Worm (Caenorhabditis elegans) whole organism, L2 larva: ENCODE data around the gene F30H5.5.

ENCODE experiments used
- C34F6.9 ChIP-seq: fragments of 150-350 bp; optimal IDR thresholded peaks from 2 replicates; lab custom pipeline; 2014; ENCODE audit warnings: missing biosample characterization, missing genetic modification characterization
- F13H6.1 ChIP-seq: sonication (generic microtip); optimal IDR thresholded peaks from 2 replicates; lab custom pipeline; 2016; ENCODE audit warnings: missing genetic modification characterization, missing compliant biosample characterization
- Y55F3AM.14 ChIP-seq: fragments of 200-800 bp; sonication (Bioruptor generic); optimal IDR thresholded peaks from 2 replicates; lab custom pipeline; 2018; ENCODE audit warnings: mild to moderate bottlenecking, missing genetic modification characterization, missing compliant biosample characterization
- alr-1 ChIP-seq: fragments of 150-350 bp; optimal IDR thresholded peaks from 2 replicates; lab custom pipeline; 2014; ENCODE audit warnings: missing biosample characterization, missing genetic modification characterization
- ama-1 ChIP-seq: fragments of 150-350 bp; optimal IDR thresholded peaks from 2 replicates; lab custom pipeline; 2018; ENCODE audit warnings: inconsistent platforms
- blmp-1 ChIP-seq: sonication (generic microtip); optimal IDR thresholded peaks from 2 replicates; lab custom pipeline; 2017; ENCODE audit warnings: missing genetic modification characterization, mild to moderate bottlenecking, missing compliant biosample characterization, antibody characterized with exemption, moderate library complexity; ENCODE audit not compliant: insufficient read depth
- ceh-16 ChIP-seq: fragments of 150-350 bp; optimal IDR thresholded peaks from 2 replicates; lab custom pipeline; 2014; ENCODE audit warnings: missing biosample characterization, missing genetic modification characterization
- ceh-82 ChIP-seq: fragments of 150-350 bp; optimal IDR thresholded peaks from 2 replicates; lab custom pipeline; 2014; ENCODE audit warnings: missing biosample characterization, missing genetic modification characterization
- crh-2 ChIP-seq: sonication (generic microtip); optimal IDR thresholded peaks from 2 replicates; lab custom pipeline; 2017; ENCODE audit warnings: missing biosample characterization, missing genetic modification characterization
- egl-27 ChIP-seq: sonication (generic microtip); optimal IDR thresholded peaks from 3 replicates; lab custom pipeline; 2017; ENCODE audit warnings: missing biosample characterization, missing genetic modification reagents, missing genetic modification characterization
- elt-1 ChIP-seq: fragments of 150-350 bp; optimal IDR thresholded peaks from 2 replicates; lab custom pipeline; 2014; ENCODE audit warnings: missing biosample characterization, missing genetic modification characterization
- fos-1 ChIP-seq: fragments of 150-350 bp; optimal IDR thresholded peaks from 2 replicates; lab custom pipeline; 2014; ENCODE audit warnings: missing biosample characterization, missing genetic modification characterization
- gmeb-1 ChIP-seq: fragments of 150-350 bp; optimal IDR thresholded peaks from 2 replicates; lab custom pipeline; 2014; ENCODE audit warnings: missing biosample characterization, missing genetic modification characterization
- lin-11 ChIP-seq: fragments of 150-350 bp; sonication (generic microtip); optimal IDR thresholded peaks from 2 replicates; lab custom pipeline; 2014; ENCODE audit warnings: missing biosample characterization, missing genetic modification characterization, inconsistent platforms, mixed read lengths
- lin-13 ChIP-seq: fragments of 150-350 bp; optimal IDR thresholded peaks from 2 replicates; lab custom pipeline; 2014; ENCODE audit warnings: missing biosample characterization, missing genetic modification reagents, missing genetic modification characterization
- lin-39 ChIP-seq: fragments of 150-350 bp; optimal IDR thresholded peaks from 2 replicates; lab custom pipeline; 2014; ENCODE audit warnings: missing biosample characterization, missing genetic modification reagents, missing genetic modification characterization
- lsy-2 ChIP-seq, 2 experiments: fragments of 150-350 bp in 1 of 2; sonication (generic microtip) in 1 of 2; optimal IDR thresholded peaks; 2 replicates each; lab custom pipeline; 2014 to 2017; ENCODE audit warnings: missing biosample characterization in 2 of 2, missing genetic modification characterization in 2 of 2
- mab-5 ChIP-seq: fragments of 150-350 bp; optimal IDR thresholded peaks from 2 replicates; lab custom pipeline; 2014; ENCODE audit warnings: missing biosample characterization, missing genetic modification characterization
- mbf-1 ChIP-seq: sonication (generic microtip); optimal IDR thresholded peaks from 2 replicates; lab custom pipeline; 2017; ENCODE audit warnings: missing biosample characterization, missing genetic modification characterization
- mdl-1 ChIP-seq, 2 experiments: fragments of 150-350 bp in 1 of 2; sonication (generic microtip) in 1 of 2; optimal IDR thresholded peaks; 2 replicates each; lab custom pipeline; 2017; ENCODE audit warnings: missing biosample characterization in 2 of 2, missing genetic modification characterization in 2 of 2
- nhr-11 ChIP-seq: fragments of 150-350 bp; optimal IDR thresholded peaks from 2 replicates; lab custom pipeline; 2014; ENCODE audit warnings: missing biosample characterization, missing genetic modification characterization
- nhr-129 ChIP-seq: fragments of 150-350 bp; optimal IDR thresholded peaks from 2 replicates; lab custom pipeline; 2014; ENCODE audit warnings: missing biosample characterization, missing genetic modification characterization
- nhr-21 ChIP-seq: fragments of 150-350 bp; optimal IDR thresholded peaks from 2 replicates; lab custom pipeline; 2014; ENCODE audit warnings: missing biosample characterization, missing genetic modification characterization
- nhr-23 ChIP-seq: fragments of 150-350 bp; optimal IDR thresholded peaks from 2 replicates; lab custom pipeline; 2014; ENCODE audit warnings: missing biosample characterization, missing genetic modification reagents, missing genetic modification characterization
- nhr-25 ChIP-seq: fragments of 150-350 bp; sonication (generic microtip); optimal IDR thresholded peaks from 3 replicates; lab custom pipeline; 2014; ENCODE audit warnings: missing biosample characterization, missing genetic modification characterization
- nhr-6 ChIP-seq: fragments of 150-350 bp; optimal IDR thresholded peaks from 2 replicates; lab custom pipeline; 2014; ENCODE audit warnings: missing biosample characterization, missing genetic modification characterization
- peb-1 ChIP-seq: fragments of 150-350 bp; optimal IDR thresholded peaks from 2 replicates; lab custom pipeline; 2014; ENCODE audit warnings: missing biosample characterization, missing genetic modification characterization
- sem-4 ChIP-seq: fragments of 150-350 bp; optimal IDR thresholded peaks from 2 replicates; lab custom pipeline; 2014; ENCODE audit warnings: missing biosample characterization, missing genetic modification reagents, missing genetic modification characterization
- sma-3 ChIP-seq: sonication (generic microtip); optimal IDR thresholded peaks from 2 replicates; lab custom pipeline; 2016; ENCODE audit warnings: missing genetic modification reagents, missing genetic modification characterization, missing compliant biosample characterization
- sma-9 ChIP-seq, 2 experiments: fragments of 150-350 bp in 1 of 2; sonication (generic microtip) in 1 of 2; optimal IDR thresholded peaks; 2 replicates each; lab custom pipeline; 2014 to 2016; ENCODE audit warnings: missing genetic modification characterization in 2 of 2, mild to moderate bottlenecking in 1 of 2, missing biosample characterization in 1 of 2, missing compliant biosample characterization in 1 of 2, missing genetic modification reagents in 1 of 2, moderate library complexity in 1 of 2
- snpc-4 ChIP-seq: fragments of 150-350 bp; optimal IDR thresholded peaks from 2 replicates; lab custom pipeline; 2014; ENCODE audit warnings: missing biosample characterization, missing genetic modification characterization
- unc-55 ChIP-seq: fragments of 150-350 bp; sonication (generic microtip); optimal IDR thresholded peaks from 3 replicates; lab custom pipeline; 2014; ENCODE audit warnings: missing biosample characterization, missing genetic modification reagents, missing genetic modification characterization
- unc-62 ChIP-seq: fragments of 150-350 bp; optimal IDR thresholded peaks from 2 replicates; lab custom pipeline; 2014; ENCODE audit warnings: missing biosample characterization, missing genetic modification reagents, missing genetic modification characterization
- ztf-1 ChIP-seq: fragments of 200-800 bp; sonication (Bioruptor generic); conservative IDR thresholded peaks from 2 replicates; pipeline ENCODE4 v1.3.6; 2022; ENCODE audit warnings: missing genetic modification characterization, missing compliant biosample characterization
- ztf-11 ChIP-seq: sonication (generic microtip); optimal IDR thresholded peaks from 2 replicates; lab custom pipeline; 2017; ENCODE audit warnings: missing biosample characterization, missing genetic modification characterization
- ztf-4 ChIP-seq: fragments of 150-350 bp; optimal IDR thresholded peaks from 2 replicates; lab custom pipeline; 2014; ENCODE audit warnings: missing biosample characterization, missing genetic modification characterization

The F30H5.5 gene

DNA sequence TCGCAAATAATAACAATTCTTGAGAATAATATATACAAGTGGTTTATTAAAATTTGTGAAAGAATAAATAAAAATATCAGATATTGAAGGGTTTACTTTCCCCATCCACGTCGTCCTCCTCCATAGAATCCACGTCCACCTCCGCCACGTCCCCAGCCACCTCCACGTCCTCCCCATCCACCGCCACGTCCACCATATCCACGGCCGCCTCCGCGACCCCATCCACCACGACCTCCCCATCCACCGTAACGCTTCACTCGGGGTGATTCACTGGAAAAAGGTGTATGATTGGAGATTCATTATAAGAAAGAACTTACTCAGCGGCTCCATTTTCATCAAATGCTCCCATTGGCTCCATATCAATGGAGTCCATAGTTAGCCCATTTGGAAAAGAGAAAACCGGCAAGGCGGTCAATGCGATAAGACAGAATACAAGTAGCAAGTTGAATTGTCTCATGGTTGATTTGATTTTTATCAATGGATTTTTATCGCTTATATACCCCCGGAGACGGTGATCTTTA is 2.4 kb upstream of the F30H5.5 start, which contains the start of gene nlp-32:
Gene nlp-32, minus strand, starts transcription at position 471 of the 521 bp plus-strand sequence.
- TF ChIP-seq nhr-6 (tag; lab: Kevin White, UChicago) (no peak), lsy-2 (tag; optimal IDR thresholded peaks at IDR 0.05; lab: Kevin White, UChicago) (no peak)

DNA sequence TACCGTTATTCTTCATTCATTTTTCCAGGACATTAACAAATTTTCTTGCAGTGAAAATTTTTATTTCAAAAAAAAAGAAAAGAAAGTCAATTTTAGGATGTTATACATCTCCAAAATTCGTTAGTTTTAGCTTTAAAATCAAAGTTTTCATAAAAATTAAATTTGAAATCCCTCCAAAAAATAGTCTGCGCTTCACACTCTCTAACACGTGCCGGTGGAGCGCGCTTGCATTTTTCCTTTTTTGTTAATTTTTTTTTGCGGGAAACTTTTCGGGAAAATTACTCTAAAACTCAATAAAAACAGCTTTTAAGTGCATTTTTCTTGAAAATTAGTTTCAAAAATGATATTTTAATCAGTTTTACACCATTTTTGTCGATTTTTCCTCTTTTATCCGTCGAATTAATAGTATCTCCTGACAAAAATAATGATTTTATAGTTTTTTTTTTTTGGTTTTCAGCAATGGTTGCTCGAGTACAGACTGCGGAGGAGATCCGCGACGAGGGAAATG is 2.6 kb downstream of the F30H5.5 start, which contains the start of gene unc-45:
Gene unc-45, plus strand, starts transcription at position 458 of the 508 bp plus-strand sequence.
- TF ChIP-seq crh-2 (tag; lab: Kevin White, UChicago) (peak; percentile 55), sma-3 (GFP tag; lab: Kevin White, UChicago) (no peak), lsy-2 (tag; optimal IDR thresholded peaks at IDR 0.05; lab: Kevin White, UChicago) (peak; percentile 7 to 67), nhr-25 (tag; lab: Kevin White, UChicago) (peak; percentile 5), unc-55 (peak; percentile 84), nhr-129 (tag; lab: Kevin White, UChicago) (peak; percentile 39), gmeb-1 (tag; lab: Kevin White, UChicago) (peak; percentile 93), lin-13 (peak; percentile 31), C34F6.9 (tag; lab: Kevin White, UChicago) (peak; percentile 50), lin-39 (tag; lab: Kevin White, UChicago) (no peak), sem-4 (tag; lab: Kevin White, UChicago) (no peak), alr-1 (no peak)

DNA sequence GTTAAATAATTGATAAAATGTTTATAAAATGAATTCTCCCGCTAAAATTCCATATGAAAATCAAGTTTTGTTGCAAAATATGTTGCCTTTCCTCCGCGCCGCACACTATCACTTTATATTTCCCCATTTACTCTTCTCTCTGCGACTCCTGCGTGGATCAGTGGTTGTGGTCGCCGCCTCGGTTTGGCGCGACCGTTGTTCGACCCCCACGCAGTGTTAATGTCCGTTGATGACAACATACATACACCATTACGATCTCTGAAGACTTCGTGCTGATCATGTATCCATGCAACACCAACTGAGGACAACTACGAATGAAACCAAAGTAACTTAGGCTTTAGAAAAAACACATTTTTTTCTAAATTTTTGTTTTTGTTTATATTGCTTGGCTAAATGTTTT is 14.0 kb downstream of the F30H5.5 start:
- TF ChIP-seq peb-1 (no peak), sma-9 (GFP tag; optimal IDR thresholded peaks at IDR 0.05; lab: Kevin White, UChicago) (no peak), sma-9 (tag; optimal IDR thresholded peaks at IDR 0.05; lab: Kevin White, UChicago) (no peak), mab-5 (tag; lab: Kevin White, UChicago) (peak; percentile 49), gmeb-1 (tag; lab: Kevin White, UChicago) (peak; percentile 67), C34F6.9 (tag; lab: Kevin White, UChicago) (peak; percentile 45), crh-2 (tag; lab: Kevin White, UChicago) (peak; percentile 81), mdl-1 (tag; optimal IDR thresholded peaks at IDR 0.05; lab: Kevin White, UChicago) (peak in 1 of 2 experiments; percentile 18), sma-3 (GFP tag; lab: Kevin White, UChicago) (peak; percentile 78), egl-27 (tag; lab: Kevin White, UChicago) (peak; percentile 63), nhr-129 (tag; lab: Kevin White, UChicago) (peak; percentile 84), lin-11 (tag; lab: Kevin White, UChicago) (peak; percentile 77), ceh-82 (tag; lab: Kevin White, UChicago) (no peak), ztf-1 (no peak), elt-1 (tag; lab: Kevin White, UChicago) (no peak), alr-1 (no peak), Y55F3AM.14 (peak; percentile 72), lsy-2 (tag; optimal IDR thresholded peaks at IDR 0.05; lab: Kevin White, UChicago) (peak in 1 of 2 experiments; percentile 51), fos-1 (tag; lab: Kevin White, UChicago) (peak; percentile 85), mbf-1 (tag; lab: Kevin White, UChicago) (no peak), sem-4 (tag; lab: Kevin White, UChicago) (no peak), unc-55 (peak; percentile 73), nhr-11 (tag; lab: Kevin White, UChicago) (peak; percentile 23), F13H6.1 (peak; percentile 72), nhr-6 (tag; lab: Kevin White, UChicago) (peak; percentile 47), nhr-21 (tag; lab: Kevin White, UChicago) (peak; percentile 78), ztf-11 (tag; lab: Kevin White, UChicago) (no peak), lin-13 (no peak)

DNA sequence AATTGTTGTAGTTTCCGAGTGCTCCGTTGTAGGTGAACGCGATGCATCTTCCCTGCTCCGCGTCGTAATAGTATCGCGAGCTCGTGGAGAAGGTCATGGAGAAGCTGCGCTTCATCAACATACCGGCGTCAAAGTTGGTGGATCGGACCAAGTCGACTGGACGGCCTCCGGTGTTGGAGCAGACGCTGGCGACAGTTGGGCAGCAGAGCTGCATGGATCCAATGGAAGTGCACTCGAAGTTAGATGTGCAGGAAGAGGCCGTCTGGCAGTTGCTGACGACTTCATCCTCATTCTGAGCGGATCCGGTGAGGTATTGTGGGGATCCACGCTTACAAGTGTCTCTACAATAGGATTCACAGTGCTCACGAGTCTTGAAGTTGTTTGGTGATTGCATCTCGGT is 20.5 kb downstream of the F30H5.5 start:
- no peak for TF ChIP-seq nhr-23 (tag; lab: Kevin White, UChicago)
- no peak for TF ChIP-seq egl-27 (tag; lab: Kevin White, UChicago)
- no peak for TF ChIP-seq nhr-25 (tag; lab: Kevin White, UChicago)
- no peak for TF ChIP-seq blmp-1 (tag; lab: Kevin White, UChicago)
- no peak for TF ChIP-seq ztf-4 (tag; lab: Kevin White, UChicago)
- no peak for TF ChIP-seq snpc-4 (tag; lab: Kevin White, UChicago)
- no peak for TF ChIP-seq unc-62 (GFP tag; lab: Kevin White, UChicago)
- TF ChIP-seq ceh-82 (tag; lab: Kevin White, UChicago): no peak
- no peak for TF ChIP-seq sem-4 (tag; lab: Kevin White, UChicago)
- TF ChIP-seq ama-1 (lab: Kevin White, UChicago): no peak
- no peak for TF ChIP-seq ceh-16
- no peak for TF ChIP-seq lin-39 (tag; lab: Kevin White, UChicago)
- no peak for TF ChIP-seq lin-13
